Fruit fly (Drosophila melanogaster) whole organism, embryonic: ENCODE measurements around the gene Trm1.

Source experiments
- Abd-B ChIP-seq: fragments of 200-800 bp; sonication (Bioruptor generic); optimal IDR thresholded peaks from 2 replicates; lab custom pipeline; 2018; ENCODE audit warnings: missing biosample characterization, mild to moderate bottlenecking, missing genetic modification characterization, moderate library complexity
- Atf6 ChIP-seq: fragments of 200-800 bp; sonication (Bioruptor generic); IDR thresholded peaks from 2 replicates; pipeline ENCODE4 v1.3.6; 2022; ENCODE audit warnings: missing biosample characterization, missing genetic modification characterization
- Blimp-1 ChIP-seq: fragments of 200-800 bp; sonication (Bioruptor generic); optimal IDR thresholded peaks from 3 replicates; lab custom pipeline; 2018; ENCODE audit warnings: missing biosample characterization, missing genetic modification characterization, mild to moderate bottlenecking, moderate library complexity, missing genetic modification reagents
- BtbVII ChIP-seq: fragments of 200-800 bp; sonication (Bioruptor generic); optimal IDR thresholded peaks from 3 replicates; lab custom pipeline; 2017; ENCODE audit warnings: missing biosample characterization, mild to moderate bottlenecking, missing genetic modification characterization
- CG10209 ChIP-seq: fragments of 200-800 bp; sonication (Bioruptor generic); optimal IDR thresholded peaks from 3 replicates; lab custom pipeline; 2017; ENCODE audit warnings: missing biosample characterization, mild to moderate bottlenecking, missing genetic modification characterization, missing genetic modification reagents
- CG10267 ChIP-seq: fragments of 200-800 bp; sonication (Bioruptor generic); optimal IDR thresholded peaks from 2 replicates; lab custom pipeline; 2018; ENCODE audit warnings: missing biosample characterization, mild to moderate bottlenecking, missing genetic modification characterization, moderate library complexity
- CG10321 ChIP-seq: fragments of 200-800 bp; sonication (Bioruptor generic); IDR thresholded peaks from 2 replicates; pipeline ENCODE4 v1.3.6; 2022; ENCODE audit warnings: missing biosample characterization, missing genetic modification characterization
- CG13296 ChIP-seq: fragments of 200-800 bp; sonication (Bioruptor generic); optimal IDR thresholded peaks from 3 replicates; lab custom pipeline; 2018; ENCODE audit warnings: missing biosample characterization, mild to moderate bottlenecking, missing genetic modification characterization
- CG13424 ChIP-seq: fragments of 200-800 bp; sonication (Bioruptor generic); optimal IDR thresholded peaks from 2 replicates; lab custom pipeline; 2019; ENCODE audit warnings: missing biosample characterization, mild to moderate bottlenecking, missing genetic modification characterization, moderate library complexity
- CG14014 ChIP-seq: fragments of 200-800 bp; sonication (Bioruptor generic); IDR thresholded peaks from 2 replicates; pipeline ENCODE4 v1.3.6; 2022; ENCODE audit warnings: missing biosample characterization, missing genetic modification characterization
- CG14441 ChIP-seq: fragments of 200-800 bp; sonication (Bioruptor generic); IDR thresholded peaks from 2 replicates; pipeline ENCODE4 v1.3.6; 2022; ENCODE audit warnings: missing biosample characterization, missing genetic modification characterization
- CG15601 ChIP-seq: fragments of 200-800 bp; sonication (Bioruptor generic); optimal IDR thresholded peaks from 3 replicates; lab custom pipeline; 2019; ENCODE audit warnings: missing biosample characterization, mild to moderate bottlenecking, missing genetic modification characterization, moderate library complexity
- CG17328 ChIP-seq: fragments of 200-800 bp; sonication (Bioruptor generic); IDR thresholded peaks from 2 replicates; pipeline ENCODE4 v1.3.6; 2022; ENCODE audit warnings: missing biosample characterization, missing genetic modification characterization
- CG18476 ChIP-seq: fragments of 200-800 bp; sonication (Bioruptor generic); optimal IDR thresholded peaks from 2 replicates; lab custom pipeline; 2016; ENCODE audit warnings: missing biosample characterization, mild to moderate bottlenecking, missing genetic modification characterization
- CG2199 ChIP-seq: fragments of 200-800 bp; sonication (Bioruptor generic); IDR thresholded peaks from 3 replicates; pipeline ENCODE4 v1.3.6; 2022; ENCODE audit warnings: missing biosample characterization, missing genetic modification characterization
- CG2202 ChIP-seq: fragments of 200-800 bp; sonication (Bioruptor generic); optimal IDR thresholded peaks from 2 replicates; lab custom pipeline; 2018; ENCODE audit warnings: missing biosample characterization, mild to moderate bottlenecking, missing genetic modification characterization
- CG30020 ChIP-seq: fragments of 200-800 bp; optimal IDR thresholded peaks from 2 replicates; lab custom pipeline; 2019; ENCODE audit warnings: missing biosample characterization, mild to moderate bottlenecking, missing genetic modification characterization, moderate library complexity
- CG31224 ChIP-seq: fragments of 200-800 bp; sonication (Bioruptor generic); IDR thresholded peaks from 2 replicates; pipeline ENCODE4 v1.3.6; 2022; ENCODE audit warnings: missing biosample characterization, missing genetic modification characterization
- CG34224 ChIP-seq: fragments of 200-800 bp; sonication (Bioruptor generic); IDR thresholded peaks from 3 replicates; pipeline ENCODE4 v1.3.6; 2022; ENCODE audit warnings: missing biosample characterization, missing genetic modification characterization; ENCODE audit not compliant: partially characterized antibody
- CG3838 ChIP-seq: fragments of 200-800 bp; sonication (Bioruptor generic); optimal IDR thresholded peaks from 3 replicates; lab custom pipeline; 2016; ENCODE audit warnings: missing biosample characterization, missing genetic modification characterization
- CG3847 ChIP-seq: fragments of 200-800 bp; sonication (Bioruptor generic); IDR thresholded peaks from 2 replicates; pipeline ENCODE4 v1.3.6; 2022; ENCODE audit warnings: missing biosample characterization, missing genetic modification characterization
- CG8924 ChIP-seq: fragments of 200-800 bp; optimal IDR thresholded peaks from 3 replicates; lab custom pipeline; 2019; ENCODE audit warnings: missing biosample characterization, mild to moderate bottlenecking, missing genetic modification characterization, moderate library complexity
- HHEX ChIP-seq: fragments of 200-800 bp; sonication (Bioruptor generic); optimal IDR thresholded peaks from 3 replicates; lab custom pipeline; 2017; ENCODE audit warnings: missing biosample characterization, mild to moderate bottlenecking, missing genetic modification characterization, missing genetic modification reagents
- MESR4 ChIP-seq: fragments of 200-800 bp; sonication (Bioruptor generic); optimal IDR thresholded peaks from 2 replicates; lab custom pipeline; 2018; ENCODE audit warnings: missing biosample characterization, mild to moderate bottlenecking, missing genetic modification characterization, moderate library complexity
- Med ChIP-seq: fragments of 200-800 bp; sonication (Bioruptor generic); peaks from one replicate; lab custom pipeline; 2016; ENCODE audit warnings: missing biosample characterization, missing genetic modification characterization, mild to moderate bottlenecking, inconsistent platforms, moderate library complexity
- Oli ChIP-seq: fragments of 200-800 bp; sonication (Bioruptor generic); optimal IDR thresholded peaks from 2 replicates; lab custom pipeline; 2018; ENCODE audit warnings: missing biosample characterization, mild to moderate bottlenecking, missing genetic modification characterization, moderate library complexity
- Ssrp ChIP-seq: fragments of 200-800 bp; sonication (Bioruptor generic); optimal IDR thresholded peaks from 2 replicates; lab custom pipeline; 2018; ENCODE audit warnings: missing biosample characterization, mild to moderate bottlenecking, missing genetic modification characterization, moderate library complexity
- Usf ChIP-seq: fragments of 200-800 bp; sonication (Bioruptor generic); optimal IDR thresholded peaks from 2 replicates; lab custom pipeline; 2017; ENCODE audit warnings: missing genotype, missing biosample characterization, missing genetic modification characterization
- Xbp1 ChIP-seq: fragments of 200-800 bp; sonication (Bioruptor generic); optimal IDR thresholded peaks from 3 replicates; lab custom pipeline; 2016; ENCODE audit warnings: missing biosample characterization, mild to moderate bottlenecking, missing genetic modification characterization
- Xrp1 ChIP-seq: fragments of 200-800 bp; sonication (Bioruptor generic); IDR thresholded peaks from 2 replicates; pipeline ENCODE4 v1.3.6; 2022; ENCODE audit warnings: missing biosample characterization, missing genetic modification characterization
- al ChIP-seq: fragments of 200-800 bp; sonication (Bioruptor generic); IDR thresholded peaks from 2 replicates; pipeline ENCODE4 v1.3.6; 2022; ENCODE audit warnings: missing biosample characterization, missing genetic modification characterization
- chm ChIP-seq: fragments of 200-800 bp; sonication (Bioruptor generic); IDR thresholded peaks from 2 replicates; pipeline ENCODE4 v1.3.6; 2022; ENCODE audit warnings: missing biosample characterization, missing genetic modification characterization
- cwo ChIP-seq: fragments of 200-800 bp; sonication (Bioruptor generic); optimal IDR thresholded peaks from 3 replicates; lab custom pipeline; 2017; ENCODE audit warnings: missing biosample characterization, missing genetic modification characterization, mild to moderate bottlenecking, moderate library complexity, missing genetic modification reagents
- dmrt99B ChIP-seq: fragments of 200-800 bp; sonication (Bioruptor generic); optimal IDR thresholded peaks from 2 replicates; lab custom pipeline; 2018; ENCODE audit warnings: missing biosample characterization, mild to moderate bottlenecking, missing genetic modification characterization, moderate library complexity
- eve ChIP-seq, 2 experiments: fragments of >200 bp; optimal IDR thresholded peaks; 2 replicates each; lab custom pipeline; 2017; ENCODE audit warnings: missing biosample characterization in 2 of 2, missing genetic modification characterization in 2 of 2
- fu2 ChIP-seq: fragments of 200-800 bp; sonication (Bioruptor generic); optimal IDR thresholded peaks from 2 replicates; lab custom pipeline; 2016; ENCODE audit warnings: missing biosample characterization, missing genetic modification characterization
- hth ChIP-seq: fragments of >200 bp; optimal IDR thresholded peaks from 2 replicates; lab custom pipeline; 2017; ENCODE audit warnings: inconsistent platforms
- knrl ChIP-seq: fragments of 200-800 bp; sonication (Bioruptor generic); IDR thresholded peaks from 3 replicates; pipeline ENCODE4 v1.3.6; 2022; ENCODE audit warnings: missing biosample characterization, missing genetic modification characterization; ENCODE audit not compliant: partially characterized antibody
- mam ChIP-seq: fragments of 200-800 bp; sonication (Bioruptor generic); optimal IDR thresholded peaks from 3 replicates; lab custom pipeline; 2016; ENCODE audit warnings: missing biosample characterization, missing genetic modification characterization
- nmo ChIP-seq: fragments of 200-800 bp; sonication (Bioruptor generic); optimal IDR thresholded peaks from 2 replicates; lab custom pipeline; 2018; ENCODE audit warnings: missing biosample characterization, mild to moderate bottlenecking, missing genetic modification characterization, moderate library complexity
- pros ChIP-seq: fragments of 200-800 bp; sonication (Bioruptor generic); optimal IDR thresholded peaks from 3 replicates; lab custom pipeline; 2019; ENCODE audit warnings: missing biosample characterization, mild to moderate bottlenecking, missing genetic modification characterization, moderate library complexity
- sd ChIP-seq: fragments of 200-800 bp; sonication (Bioruptor generic); optimal IDR thresholded peaks from 3 replicates; lab custom pipeline; 2018; ENCODE audit warnings: missing biosample characterization, mild to moderate bottlenecking, missing genetic modification characterization, moderate library complexity
- sens ChIP-seq: fragments of 200-800 bp; sonication (Bioruptor generic); peaks from one replicate; lab custom pipeline; 2016; ENCODE audit warnings: missing biosample characterization, missing genetic modification characterization
- shn ChIP-seq: fragments of 200-800 bp; sonication (Bioruptor generic); optimal IDR thresholded peaks from 3 replicates; lab custom pipeline; 2016; ENCODE audit warnings: missing biosample characterization, missing genetic modification characterization
- ttk ChIP-seq: fragments of 200-800 bp; sonication (Bioruptor generic); IDR thresholded peaks from 2 replicates; pipeline ENCODE4 v2.1.2; 2022; ENCODE audit warnings: missing biosample characterization, missing genetic modification characterization
- z ChIP-seq: fragments of 200-800 bp; sonication (Bioruptor generic); IDR thresholded peaks from 3 replicates; pipeline ENCODE4 v1.3.6; 2022; ENCODE audit warnings: missing biosample characterization, missing genetic modification characterization
- zfh1 ChIP-seq: fragments of 200-800 bp; sonication (Bioruptor generic); IDR thresholded peaks from 3 replicates; pipeline ENCODE4 v1.3.6; 2022; ENCODE audit warnings: missing biosample characterization, missing genetic modification characterization
- zfh2 ChIP-seq: fragments of 200-800 bp; sonication (Bioruptor generic); optimal IDR thresholded peaks from 2 replicates; lab custom pipeline; 2016; ENCODE audit warnings: missing biosample characterization, missing genetic modification characterization

Gene Trm1

dm6 chr2L:12457715-12458114 lies 29.9 kb downstream of the Trm1 start (continued):
- TF ChIP-seq CG3838: no peak
- TF ChIP-seq CG18476 (GFP tag; lab: Kevin White, UChicago): no peak
- no peak for TF ChIP-seq CG31224 (GFP tag; lab: Robert Waterston, UW)
- peak; percentile 32 for TF ChIP-seq sens (GFP tag; lab: Kevin White, UChicago)
- no peak for TF ChIP-seq CG10267
- TF ChIP-seq ttk: no peak
- TF ChIP-seq zfh1 (GFP tag; lab: Robert Waterston, UW): peak; percentile 19; the same call in 1 of the 3 replicates
- no peak for TF ChIP-seq CG2202
- no peak for TF ChIP-seq CG13424 (tag; lab: Kevin White, UChicago)
- TF ChIP-seq CG10321: 0 out of 2 replicates have a peak, but pooled peaks have one; percentile 4
- 0 out of 2 replicates have a peak, but pooled peaks have one; percentile 10 for TF ChIP-seq CG3847
- no peak for TF ChIP-seq MESR4 (GFP tag; lab: Kevin White, UChicago)
- no peak for TF ChIP-seq CG13296
- no peak for TF ChIP-seq Ssrp (tag; lab: Kevin White, UChicago)

DNA sequence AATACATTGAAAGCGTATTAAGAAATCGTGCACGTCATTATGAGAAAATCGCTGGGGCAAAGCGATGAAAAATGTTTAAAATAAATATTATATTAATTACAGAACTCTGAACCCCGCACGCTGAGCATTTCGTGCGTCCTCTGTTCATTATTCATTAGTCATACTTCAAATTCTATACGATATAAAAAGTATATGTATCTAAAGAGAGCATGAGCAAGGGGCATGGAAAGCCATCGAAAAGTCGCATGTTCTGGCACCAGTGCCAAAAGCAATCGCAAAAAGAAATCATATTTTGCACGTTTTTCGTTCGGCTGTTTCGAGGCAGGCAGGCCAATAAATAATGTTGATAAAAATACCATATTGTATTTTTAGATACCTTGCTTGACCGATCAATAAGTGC lies 31.4 kb downstream of the Trm1 start:
- peak; percentile 20 for TF ChIP-seq CG15601 (tag; lab: Kevin White, UChicago)
- TF ChIP-seq Med (GFP tag; lab: Kevin White, UChicago): peak; percentile 72
- no peak for TF ChIP-seq CG14014 (GFP tag; lab: Robert Waterston, UW)
- peak; percentile 34 for TF ChIP-seq cwo

DNA sequence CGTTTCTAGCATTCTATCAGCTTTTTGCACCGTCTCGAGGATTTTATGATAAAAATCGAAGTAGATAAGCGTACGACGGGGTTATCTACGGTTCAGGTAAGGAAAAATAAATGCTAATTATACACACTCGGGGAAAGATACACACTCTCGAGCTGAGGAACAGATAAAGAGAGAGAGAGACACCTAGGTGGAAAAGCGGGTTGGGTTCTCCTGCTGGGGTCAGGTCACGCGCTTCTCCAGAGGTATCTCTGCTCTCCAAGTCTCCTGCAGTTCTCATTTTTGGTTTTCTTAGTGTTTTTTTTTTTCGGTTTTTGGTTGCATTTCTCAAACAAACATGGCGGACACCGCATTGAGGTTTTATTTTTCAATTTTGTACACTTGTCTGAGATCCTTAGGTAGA lies 32.0 kb downstream of the Trm1 start:
- no peak for TF ChIP-seq hth (lab: Kevin White, UChicago)
- TF ChIP-seq CG10209: no peak
- no peak for TF ChIP-seq MESR4 (GFP tag; lab: Kevin White, UChicago)
- no peak for TF ChIP-seq nmo (GFP tag; lab: Kevin White, UChicago)
- TF ChIP-seq Abd-B (GFP tag; lab: Kevin White, UChicago): no peak
- TF ChIP-seq eve (GFP tag; optimal IDR thresholded peaks at IDR 0.05; lab: Kevin White, UChicago): no peak
- no peak for TF ChIP-seq mam (GFP tag; lab: Kevin White, UChicago)
- no peak for TF ChIP-seq knrl (GFP tag; lab: Robert Waterston, UW)
- no peak for TF ChIP-seq zfh2 (GFP tag; lab: Kevin White, UChicago)
- TF ChIP-seq Xrp1 (GFP tag; lab: Robert Waterston, UW): no peak
- TF ChIP-seq CG3847: no peak
- TF ChIP-seq CG34224 (GFP tag; lab: Robert Waterston, UW): no peak
- no peak for TF ChIP-seq CG10321
- no peak for TF ChIP-seq Blimp-1 (GFP tag; lab: Kevin White, UChicago)
- no peak for TF ChIP-seq CG8924 (tag; lab: Kevin White, UChicago)
- TF ChIP-seq z (GFP tag; lab: Robert Waterston, UW): 0 out of 3 replicates have a peak, but pooled peaks have one; percentile 16
- TF ChIP-seq CG17328 (GFP tag; lab: Robert Waterston, UW): 0 out of 2 replicates have a peak, but pooled peaks have one; percentile 6
- no peak for TF ChIP-seq CG13424 (tag; lab: Kevin White, UChicago)
- TF ChIP-seq al: 0 out of 2 replicates have a peak, but pooled peaks have one; percentile 20
- no peak for TF ChIP-seq Oli
- no peak for TF ChIP-seq CG14441
- no peak for TF ChIP-seq HHEX
- no peak for TF ChIP-seq fu2 (GFP tag; lab: Kevin White, UChicago)
- no peak for TF ChIP-seq CG30020 (tag; lab: Kevin White, UChicago)
- TF ChIP-seq shn (GFP tag; lab: Kevin White, UChicago): no peak
- peak; percentile 81 for TF ChIP-seq pros (GFP tag; lab: Kevin White, UChicago)
- TF ChIP-seq sd (tag; lab: Kevin White, UChicago): no peak
- TF ChIP-seq dmrt99B (tag; lab: Kevin White, UChicago): no peak
- TF ChIP-seq Atf6 (GFP tag; lab: Robert Waterston, UW): peak; percentile 47
- peak; percentile 62; the same call in 1 of the 3 replicates for TF ChIP-seq CG2199
- no peak for TF ChIP-seq BtbVII
- TF ChIP-seq Usf (GFP tag; lab: Kevin White, UChicago): no peak
- TF ChIP-seq chm (GFP tag; lab: Robert Waterston, UW): peak; percentile 15; the same call in 1 of the 2 replicates
- TF ChIP-seq Xbp1 (GFP tag; lab: Kevin White, UChicago): no peak
